Worm (Caenorhabditis elegans) whole organism, mixed stage, embryonic: ENCODE results near the gene unc-23.

Experiments used
- blmp-1 ChIP-seq: fragments of 150-350 bp; optimal IDR thresholded peaks from 2 replicates; lab custom pipeline; 2014; ENCODE audit warnings: missing biosample characterization, missing genetic modification characterization
- drap-1 ChIP-seq: fragments of 200-800 bp; sonication (Bioruptor generic); optimal IDR thresholded peaks from 3 replicates; lab custom pipeline; 2018; ENCODE audit warnings: mild to moderate bottlenecking, missing genetic modification characterization, missing compliant biosample characterization
- elt-3 ChIP-seq: fragments of 150-350 bp; optimal IDR thresholded peaks from 2 replicates; lab custom pipeline; 2014; ENCODE audit warnings: missing biosample characterization, missing genetic modification characterization
- lsy-2 ChIP-seq: fragments of 150-350 bp; optimal IDR thresholded peaks from 2 replicates; lab custom pipeline; 2014; ENCODE audit warnings: missing biosample characterization, missing genetic modification characterization
- mab-5 ChIP-seq: fragments of 150-350 bp; optimal IDR thresholded peaks from 2 replicates; lab custom pipeline; 2014; ENCODE audit warnings: missing biosample characterization, missing genetic modification characterization
- nhr-2 ChIP-seq: fragments of 150-350 bp; optimal IDR thresholded peaks from 2 replicates; lab custom pipeline; 2014; ENCODE audit warnings: missing biosample characterization, missing genetic modification characterization
- nhr-28 ChIP-seq: fragments of 150-350 bp; optimal IDR thresholded peaks from 2 replicates; lab custom pipeline; 2014; ENCODE audit warnings: missing biosample characterization, missing genetic modification characterization
- nhr-76 ChIP-seq: sonication (generic microtip); optimal IDR thresholded peaks from 2 replicates; lab custom pipeline; 2017; ENCODE audit warnings: missing biosample characterization, missing genetic modification characterization
- pha-4 ChIP-seq: fragments of 150-350 bp; optimal IDR thresholded peaks from 2 replicates; lab custom pipeline; 2018; ENCODE audit warnings: missing biosample characterization, missing genetic modification reagents, missing genetic modification characterization
- sem-2 ChIP-seq: fragments of 200-800 bp; sonication (Bioruptor generic); optimal IDR thresholded peaks from 2 replicates; lab custom pipeline; 2018; ENCODE audit warnings: mild to moderate bottlenecking, missing genetic modification characterization, missing compliant biosample characterization
- snpc-4 ChIP-seq: fragments of 150-350 bp; optimal IDR thresholded peaks from 2 replicates; lab custom pipeline; 2014; ENCODE audit warnings: missing biosample characterization, missing genetic modification characterization
- tbx-8 ChIP-seq: fragments of 200-800 bp; sonication (Bioruptor generic); optimal IDR thresholded peaks from 2 replicates; lab custom pipeline; 2018; ENCODE audit warnings: mild to moderate bottlenecking, missing genetic modification characterization, moderate library complexity, missing compliant biosample characterization

DNA sequence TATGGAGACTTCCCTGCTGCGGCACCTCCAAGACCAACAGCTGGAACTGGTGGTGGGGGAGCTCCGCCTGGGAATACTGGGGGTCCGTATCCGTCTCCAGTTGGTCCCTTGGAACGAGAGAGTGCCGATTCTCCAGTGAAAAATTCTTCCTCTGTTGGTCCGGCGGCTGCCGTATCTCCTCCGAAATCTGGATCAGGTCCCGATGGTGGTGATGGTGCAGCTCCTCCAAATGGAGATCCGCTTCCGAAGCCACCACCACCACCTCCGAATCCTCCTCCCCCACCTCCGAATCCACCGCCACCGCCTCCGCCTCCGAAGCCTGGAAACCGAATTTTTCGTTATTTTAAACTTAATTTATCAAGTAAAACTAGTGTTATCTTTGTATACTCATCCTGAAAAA, 4.3 kb downstream of the unc-23 start:
- no peak for TF ChIP-seq nhr-28 (tag; lab: Kevin White, UChicago)
- no peak for TF ChIP-seq snpc-4 (tag; lab: Kevin White, UChicago)
- no peak for TF ChIP-seq pha-4
- no peak for TF ChIP-seq elt-3 (tag; lab: Kevin White, UChicago)
- TF ChIP-seq nhr-76 (tag; lab: Kevin White, UChicago): no peak
- TF ChIP-seq mab-5 (tag; lab: Kevin White, UChicago): no peak
- no peak for TF ChIP-seq lsy-2 (tag; lab: Kevin White, UChicago)
- no peak for TF ChIP-seq sem-2 (GFP tag; lab: Kevin White, UChicago)
- TF ChIP-seq blmp-1 (tag; lab: Kevin White, UChicago): no peak
- no peak for TF ChIP-seq tbx-8
- TF ChIP-seq drap-1 (GFP tag; lab: Kevin White, UChicago): no peak
- TF ChIP-seq nhr-2 (tag; lab: Kevin White, UChicago): no peak
